Fruit fly (Drosophila melanogaster) whole organism, embryonic: Measurements from ENCODE around the gene rost.

Experiments used
- Atf3 ChIP-seq: fragments of 200-800 bp; sonication (Bioruptor generic); optimal IDR thresholded peaks from 3 replicates; lab custom pipeline; 2016; ENCODE audit warnings: missing biosample characterization, missing genetic modification characterization
- C15 ChIP-seq: fragments of 200-800 bp; sonication (Bioruptor generic); IDR thresholded peaks from 3 replicates; pipeline ENCODE4 v1.3.6; 2022; ENCODE audit warnings: missing biosample characterization, missing genetic modification characterization
- CG10321 ChIP-seq: fragments of 200-800 bp; sonication (Bioruptor generic); IDR thresholded peaks from 2 replicates; pipeline ENCODE4 v1.3.6; 2022; ENCODE audit warnings: missing biosample characterization, missing genetic modification characterization
- CG11695 ChIP-seq: fragments of 200-800 bp; sonication (Bioruptor generic); IDR thresholded peaks from 3 replicates; pipeline ENCODE4 v1.3.6; 2022; ENCODE audit warnings: missing biosample characterization, missing genetic modification characterization
- CG12071 ChIP-seq: fragments of 200-800 bp; sonication (Bioruptor generic); optimal IDR thresholded peaks from 3 replicates; lab custom pipeline; 2018; ENCODE audit warnings: missing biosample characterization, mild to moderate bottlenecking, missing genetic modification characterization
- CG12219 ChIP-seq: fragments of 200-800 bp; sonication (Bioruptor generic); optimal IDR thresholded peaks from 3 replicates; lab custom pipeline; 2018; ENCODE audit warnings: missing biosample characterization, mild to moderate bottlenecking, missing genetic modification characterization
- CG12236 ChIP-seq: fragments of 200-800 bp; sonication (Bioruptor generic); optimal IDR thresholded peaks from 2 replicates; lab custom pipeline; 2016; ENCODE audit warnings: missing biosample characterization, missing genetic modification characterization
- CG15073 ChIP-seq: fragments of 200-800 bp; sonication (Bioruptor generic); optimal IDR thresholded peaks from 2 replicates; lab custom pipeline; 2016; ENCODE audit warnings: missing biosample characterization, missing genetic modification characterization
- CG17328 ChIP-seq: fragments of 200-800 bp; sonication (Bioruptor generic); IDR thresholded peaks from 2 replicates; pipeline ENCODE4 v1.3.6; 2022; ENCODE audit warnings: missing biosample characterization, missing genetic modification characterization
- CG17912 ChIP-seq: fragments of 200-800 bp; sonication (Bioruptor generic); optimal IDR thresholded peaks from 2 replicates; lab custom pipeline; 2018; ENCODE audit warnings: missing biosample characterization, mild to moderate bottlenecking, missing genetic modification characterization
- CG18476 ChIP-seq: fragments of 200-800 bp; sonication (Bioruptor generic); optimal IDR thresholded peaks from 2 replicates; lab custom pipeline; 2016; ENCODE audit warnings: missing biosample characterization, mild to moderate bottlenecking, missing genetic modification characterization
- CG18599 ChIP-seq: fragments of 200-800 bp; sonication (Bioruptor generic); optimal IDR thresholded peaks from 3 replicates; lab custom pipeline; 2017; ENCODE audit warnings: missing biosample characterization, missing genetic modification characterization, mild to moderate bottlenecking, moderate library complexity, missing genetic modification reagents
- CG2678 ChIP-seq: fragments of 200-800 bp; sonication (Bioruptor generic); optimal IDR thresholded peaks from 3 replicates; lab custom pipeline; 2019; ENCODE audit warnings: missing biosample characterization, mild to moderate bottlenecking, missing genetic modification characterization, moderate library complexity
- CG2889 ChIP-seq: fragments of 200-800 bp; sonication (Bioruptor generic); IDR thresholded peaks from 3 replicates; pipeline ENCODE4 v1.3.6; 2022; ENCODE audit warnings: missing biosample characterization, missing genetic modification characterization
- CG31365 ChIP-seq: fragments of 200-800 bp; sonication (Bioruptor generic); optimal IDR thresholded peaks from 2 replicates; lab custom pipeline; 2018; ENCODE audit warnings: missing biosample characterization, mild to moderate bottlenecking, missing genetic modification characterization
- CG3281 ChIP-seq: fragments of 200-800 bp; sonication (Bioruptor generic); optimal IDR thresholded peaks from 3 replicates; lab custom pipeline; 2017; ENCODE audit warnings: missing biosample characterization, mild to moderate bottlenecking, missing genetic modification characterization
- CG34376 ChIP-seq: fragments of 200-800 bp; sonication (Bioruptor generic); optimal IDR thresholded peaks from 2 replicates; lab custom pipeline; 2018; ENCODE audit warnings: missing biosample characterization, mild to moderate bottlenecking, missing genetic modification characterization
- CG3995 ChIP-seq: fragments of 200-800 bp; sonication (Bioruptor generic); optimal IDR thresholded peaks from 3 replicates; lab custom pipeline; 2016; ENCODE audit warnings: missing biosample characterization, missing genetic modification characterization
- CG6272 ChIP-seq: fragments of 200-800 bp; sonication (Bioruptor generic); IDR thresholded peaks from 2 replicates; pipeline ENCODE4 v1.3.6; 2022; ENCODE audit warnings: missing biosample characterization, missing genetic modification characterization
- CG6813 ChIP-seq: fragments of 200-800 bp; sonication (Bioruptor generic); optimal IDR thresholded peaks from 2 replicates; lab custom pipeline; 2017; ENCODE audit warnings: missing biosample characterization, missing genetic modification characterization, mild to moderate bottlenecking, moderate library complexity, missing genetic modification reagents
- CG8281 ChIP-seq: fragments of 200-800 bp; sonication (Bioruptor generic); optimal IDR thresholded peaks from 2 replicates; lab custom pipeline; 2018; ENCODE audit warnings: missing biosample characterization, mild to moderate bottlenecking, missing genetic modification characterization, moderate library complexity
- Deaf1 ChIP-seq: fragments of 200-800 bp; optimal IDR thresholded peaks from 3 replicates; lab custom pipeline; 2019; ENCODE audit warnings: missing biosample characterization, mild to moderate bottlenecking, missing genetic modification characterization, moderate library complexity
- H15 ChIP-seq: fragments of 200-800 bp; sonication (Bioruptor generic); IDR thresholded peaks from 3 replicates; pipeline ENCODE4 v1.3.6; 2022; ENCODE audit warnings: missing biosample characterization, missing genetic modification characterization
- HLH4C ChIP-seq: fragments of 200-800 bp; sonication (Bioruptor generic); IDR thresholded peaks from 3 replicates; pipeline ENCODE4 v1.3.6; 2022; ENCODE audit warnings: missing biosample characterization, missing genetic modification characterization; ENCODE audit not compliant: partially characterized antibody
- Hr39 ChIP-seq: fragments of >200 bp; optimal IDR thresholded peaks from 2 replicates; lab custom pipeline; 2017
- Hr51 ChIP-seq, 2 experiments: fragments of 200-800 bp; sonication (Bioruptor generic); optimal IDR thresholded peaks; 2 replicates in 1 of 2; 3 replicates in 1 of 2; lab custom pipeline; 2016 to 2018; ENCODE audit warnings: missing biosample characterization in 2 of 2, missing genetic modification characterization in 2 of 2, mild to moderate bottlenecking in 1 of 2, moderate library complexity in 1 of 2
- Myb ChIP-seq: fragments of 200-800 bp; sonication (Bioruptor generic); optimal IDR thresholded peaks from 2 replicates; lab custom pipeline; 2016; ENCODE audit warnings: missing biosample characterization, missing genetic modification characterization
- NFAT ChIP-seq: fragments of 200-800 bp; sonication (Bioruptor generic); IDR thresholded peaks from 2 replicates; pipeline ENCODE4 v1.3.6; 2022; ENCODE audit warnings: missing biosample characterization, missing genetic modification characterization
- NfI ChIP-seq: fragments of 200-800 bp; sonication (Bioruptor generic); optimal IDR thresholded peaks from 3 replicates; lab custom pipeline; 2018; ENCODE audit warnings: missing biosample characterization, mild to moderate bottlenecking, missing genetic modification characterization, moderate library complexity
- Sox100B ChIP-seq: fragments of 200-800 bp; sonication (Bioruptor generic); optimal IDR thresholded peaks from 3 replicates; lab custom pipeline; 2018; ENCODE audit warnings: missing biosample characterization, mild to moderate bottlenecking, missing genetic modification characterization
- Spps ChIP-seq: fragments of 200-800 bp; sonication (Bioruptor generic); optimal IDR thresholded peaks from 2 replicates; lab custom pipeline; 2018; ENCODE audit warnings: missing biosample characterization, mild to moderate bottlenecking, missing genetic modification characterization
- Trl ChIP-seq, 3 experiments: fragments of >200 bp in 2 of 3; fragments of 200-800 bp in 1 of 3; sonication (Bioruptor generic) in 1 of 3; optimal IDR thresholded peaks; 2 replicates in 1 of 3; 3 replicates in 2 of 3; lab custom pipeline; 2016 to 2017; ENCODE audit warnings: missing biosample characterization in 1 of 3, missing genetic modification characterization in 1 of 3
- Xrp1 ChIP-seq: fragments of 200-800 bp; sonication (Bioruptor generic); IDR thresholded peaks from 2 replicates; pipeline ENCODE4 v1.3.6; 2022; ENCODE audit warnings: missing biosample characterization, missing genetic modification characterization
- bbx ChIP-seq: fragments of 200-800 bp; sonication (Bioruptor generic); IDR thresholded peaks from 2 replicates; pipeline ENCODE4 v1.3.6; 2022; ENCODE audit warnings: missing biosample characterization, missing genetic modification characterization; ENCODE audit not compliant: partially characterized antibody
- cato ChIP-seq: fragments of 200-800 bp; sonication (Bioruptor generic); optimal IDR thresholded peaks from 2 replicates; lab custom pipeline; 2016; ENCODE audit warnings: missing biosample characterization, missing genetic modification characterization, borderline replicate concordance
- cg ChIP-seq: fragments of 200-800 bp; sonication (Bioruptor generic); optimal IDR thresholded peaks from 3 replicates; lab custom pipeline; 2019; ENCODE audit warnings: missing biosample characterization, mild to moderate bottlenecking, missing genetic modification characterization, moderate library complexity
- crc ChIP-seq: fragments of 200-800 bp; sonication (Bioruptor generic); optimal IDR thresholded peaks from 2 replicates; lab custom pipeline; 2016; ENCODE audit warnings: missing biosample characterization, missing genetic modification characterization
- gem ChIP-seq: fragments of 200-800 bp; sonication (Bioruptor generic); optimal IDR thresholded peaks from 2 replicates; lab custom pipeline; 2019; ENCODE audit warnings: missing biosample characterization, mild to moderate bottlenecking, missing genetic modification characterization, moderate library complexity
- gsb ChIP-seq: fragments of 200-800 bp; sonication (Bioruptor generic); IDR thresholded peaks from 2 replicates; pipeline ENCODE4 v1.3.6; 2022; ENCODE audit warnings: missing biosample characterization, missing genetic modification characterization
- lilli ChIP-seq: fragments of 200-800 bp; sonication (Bioruptor generic); optimal IDR thresholded peaks from 3 replicates; lab custom pipeline; 2016; ENCODE audit warnings: missing biosample characterization, missing genetic modification characterization
- lola ChIP-seq, 3 experiments: fragments of >200 bp in 2 of 3; fragments of 200-800 bp in 1 of 3; sonication (Bioruptor generic) in 1 of 3; optimal IDR thresholded peaks; 2 replicates each; lab custom pipeline; 2017 to 2019; ENCODE audit warnings: missing biosample characterization in 3 of 3, missing genetic modification characterization in 3 of 3, mild to moderate bottlenecking in 1 of 3, moderate library complexity in 1 of 3
- pros ChIP-seq: fragments of 200-800 bp; sonication (Bioruptor generic); optimal IDR thresholded peaks from 3 replicates; lab custom pipeline; 2019; ENCODE audit warnings: missing biosample characterization, mild to moderate bottlenecking, missing genetic modification characterization, moderate library complexity
- repo ChIP-seq: fragments of 200-800 bp; sonication (Bioruptor generic); optimal IDR thresholded peaks from 2 replicates; lab custom pipeline; 2016; ENCODE audit warnings: missing biosample characterization, missing genetic modification characterization
- tio ChIP-seq: fragments of 200-800 bp; sonication (Bioruptor generic); optimal IDR thresholded peaks from 2 replicates; lab custom pipeline; 2017; ENCODE audit warnings: missing biosample characterization, missing genetic modification characterization, inconsistent platforms
- trh ChIP-seq: fragments of 200-800 bp; sonication (Bioruptor generic); optimal IDR thresholded peaks from 2 replicates; lab custom pipeline; 2016; ENCODE audit warnings: missing biosample characterization, missing genetic modification characterization
- ttk ChIP-seq: fragments of 200-800 bp; sonication (Bioruptor generic); IDR thresholded peaks from 2 replicates; pipeline ENCODE4 v2.1.2; 2022; ENCODE audit warnings: missing biosample characterization, missing genetic modification characterization
- tx ChIP-seq: fragments of 200-800 bp; sonication (Bioruptor generic); optimal IDR thresholded peaks from 2 replicates; lab custom pipeline; 2016; ENCODE audit warnings: missing biosample characterization, missing genetic modification characterization
- zf30C ChIP-seq: fragments of 200-800 bp; sonication (Bioruptor generic); optimal IDR thresholded peaks from 3 replicates; lab custom pipeline; 2018; ENCODE audit warnings: missing biosample characterization, mild to moderate bottlenecking, missing genetic modification characterization
- zfh2 ChIP-seq: fragments of 200-800 bp; sonication (Bioruptor generic); optimal IDR thresholded peaks from 2 replicates; lab custom pipeline; 2016; ENCODE audit warnings: missing biosample characterization, missing genetic modification characterization

The rost gene

dm6 chr2L:8984614-8985318, 4.6 kb downstream of the rost start, which contains the start of gene CG13101 (continued):
- TF ChIP-seq CG15073 (GFP tag; lab: Kevin White, UChicago) (peak; percentile 56), CG3995 (peak; percentile 18), CG12219 (GFP tag; lab: Kevin White, UChicago) (peak; percentile 88), Atf3 (peak; percentile 79), C15 (GFP tag; lab: Robert Waterston, UW) (peak; percentile 84), tio (GFP tag; lab: Kevin White, UChicago) (peak; percentile 91), crc (GFP tag; lab: Kevin White, UChicago) (peak; percentile 63), CG17328 (peak; percentile 96), CG12236 (GFP tag; lab: Kevin White, UChicago) (peak; percentile 56), cg (no peak), NFAT (GFP tag; lab: Robert Waterston, UW) (peak; percentile 86), Hr39 (lab: Kevin White, UChicago) (no peak), CG18599 (GFP tag; lab: Kevin White, UChicago) (peak; percentile 93), ttk (GFP tag; lab: Robert Waterston, UW) (peak; percentile 93), CG12071 (peak; percentile 72), Deaf1 (tag; lab: Kevin White, UChicago) (peak; percentile 82), CG2889 (peak; percentile 88), NfI (GFP tag; lab: Kevin White, UChicago) (peak; percentile 80), CG17912 (GFP tag; lab: Kevin White, UChicago) (no peak), cato (GFP tag; lab: Kevin White, UChicago) (peak; percentile 76), lilli (GFP tag; lab: Kevin White, UChicago) (peak; percentile 93), CG11695 (GFP tag; lab: Robert Waterston, UW) (peak; percentile 97), lola (GFP tag; optimal IDR thresholded peaks at IDR 0.05; lab: Kevin White, UChicago) (peak in 1 of 3 experiments; percentile 93), Trl (optimal IDR thresholded peaks at IDR 0.05; lab: Kevin White, UChicago) (peak; percentile 56 to 62), Trl (GFP tag; optimal IDR thresholded peaks at IDR 0.05; lab: Kevin White, UChicago) (peak; percentile 88), CG2678 (tag; lab: Kevin White, UChicago) (peak; percentile 96), HLH4C (no peak), Myb (GFP tag; lab: Kevin White, UChicago) (peak; percentile 48), Xrp1 (peak; percentile 97), trh (GFP tag; lab: Kevin White, UChicago) (peak; percentile 60), zf30C (peak; percentile 75), Sox100B (peak; percentile 89), Hr51 (GFP tag; optimal IDR thresholded peaks at IDR 0.05; lab: Kevin White, UChicago) (peak; percentile 86 to 94), H15 (GFP tag; lab: Robert Waterston, UW) (peak; percentile 89), CG6272 (GFP tag; lab: Robert Waterston, UW) (no peak; the same call in none of the 2 replicates), CG10321 (GFP tag; lab: Robert Waterston, UW) (peak; percentile 81), bbx (no peak), CG31365 (tag; lab: Kevin White, UChicago) (peak; percentile 63), gsb (peak; percentile 89), zfh2 (GFP tag; lab: Kevin White, UChicago) (peak; percentile 66), CG6813 (GFP tag; lab: Kevin White, UChicago) (peak; percentile 91), pros (GFP tag; lab: Kevin White, UChicago) (peak; percentile 21), tx (GFP tag; lab: Kevin White, UChicago) (peak; percentile 61), gem (tag; lab: Kevin White, UChicago) (peak; percentile 97), CG3281 (GFP tag; lab: Kevin White, UChicago) (peak; percentile 90), repo (GFP tag; lab: Kevin White, UChicago) (peak; percentile 68), CG8281 (peak; percentile 87), Spps (tag; lab: Kevin White, UChicago) (peak; percentile 91), CG34376 (GFP tag; lab: Kevin White, UChicago) (peak; percentile 62), CG18476 (peak; percentile 90)
